Fruit fly (Drosophila melanogaster) whole organism, embryonic: ENCODE measurements around the gene tomb.

ENCODE experiments used
- CG12391 ChIP-seq: fragments of 200-800 bp; sonication (Bioruptor generic); optimal IDR thresholded peaks from 3 replicates; lab custom pipeline; 2018; ENCODE audit warnings: missing biosample characterization, mild to moderate bottlenecking, missing genetic modification characterization, moderate library complexity
- Hey ChIP-seq: fragments of 200-800 bp; sonication (Bioruptor generic); optimal IDR thresholded peaks from 3 replicates; lab custom pipeline; 2018; ENCODE audit warnings: missing biosample characterization, mild to moderate bottlenecking, missing genetic modification characterization
- Poxn ChIP-seq: fragments of 200-800 bp; sonication (Bioruptor generic); IDR thresholded peaks from 2 replicates; pipeline ENCODE4 v1.3.6; 2022; ENCODE audit warnings: missing biosample characterization, missing genetic modification characterization
- gsb-n ChIP-seq: fragments of 200-800 bp; sonication (Bioruptor generic); optimal IDR thresholded peaks from 3 replicates; lab custom pipeline; 2018; ENCODE audit warnings: missing biosample characterization, mild to moderate bottlenecking, missing genetic modification characterization

- TF ChIP-seq Poxn (GFP tag; lab: Robert Waterston, UW) (no peak), gsb-n (tag; lab: Kevin White, UChicago) (no peak), Hey (tag; lab: Kevin White, UChicago) (no peak), CG12391 (tag; lab: Kevin White, UChicago) (no peak)
Measured at dm6 chr2L:5494808-5495356, 41.7 kb downstream of the tomb start.
